Worm (Caenorhabditis elegans) whole organism, L2 larva: Measurements from ENCODE around the gene F01D5.8.

Experiments used
- R02D3.7 ChIP-seq: fragments of 150-350 bp; optimal IDR thresholded peaks from 2 replicates; lab custom pipeline; 2014; ENCODE audit warnings: missing biosample characterization, missing genetic modification characterization
- Y55F3AM.14 ChIP-seq: fragments of 200-800 bp; sonication (Bioruptor generic); optimal IDR thresholded peaks from 2 replicates; lab custom pipeline; 2018; ENCODE audit warnings: mild to moderate bottlenecking, missing genetic modification characterization, missing compliant biosample characterization
- ama-1 ChIP-seq: fragments of 150-350 bp; optimal IDR thresholded peaks from 2 replicates; lab custom pipeline; 2018; ENCODE audit warnings: inconsistent platforms
- egl-27 ChIP-seq: sonication (generic microtip); optimal IDR thresholded peaks from 3 replicates; lab custom pipeline; 2017; ENCODE audit warnings: missing biosample characterization, missing genetic modification reagents, missing genetic modification characterization
- mab-5 ChIP-seq: fragments of 150-350 bp; optimal IDR thresholded peaks from 2 replicates; lab custom pipeline; 2014; ENCODE audit warnings: missing biosample characterization, missing genetic modification characterization
- nhr-23 ChIP-seq: fragments of 150-350 bp; optimal IDR thresholded peaks from 2 replicates; lab custom pipeline; 2014; ENCODE audit warnings: missing biosample characterization, missing genetic modification reagents, missing genetic modification characterization
- snpc-4 ChIP-seq: fragments of 150-350 bp; optimal IDR thresholded peaks from 2 replicates; lab custom pipeline; 2014; ENCODE audit warnings: missing biosample characterization, missing genetic modification characterization

- TF ChIP-seq R02D3.7 (tag; lab: Kevin White, UChicago), result no peak
- no peak for TF ChIP-seq nhr-23 (tag; lab: Kevin White, UChicago)
- no peak for TF ChIP-seq egl-27 (tag; lab: Kevin White, UChicago)
- no peak for TF ChIP-seq ama-1
- no peak for TF ChIP-seq Y55F3AM.14
- no peak for TF ChIP-seq snpc-4 (tag; lab: Kevin White, UChicago)
- TF ChIP-seq mab-5 (tag; lab: Kevin White, UChicago), result no peak
Measured at ce11 chrII:13966242-13966641, 44.3 kb upstream of the F01D5.8 start, which contains the start of gene W07G1.7.
